Worm (Caenorhabditis elegans) whole organism, young adult: ENCODE measurements around the gene coq-5.

ENCODE experiments used
- Y79H2A.3 ChIP-seq: fragments of 200-800 bp; sonication (Bioruptor generic); conservative IDR thresholded peaks from 2 replicates; pipeline ENCODE4 v1.3.6; 2022; ENCODE audit warnings: missing genetic modification reagents, missing genetic modification characterization, missing compliant biosample characterization
- bed-1 ChIP-seq: fragments of 200-800 bp; sonication (Bioruptor generic); IDR thresholded peaks from 2 replicates; pipeline ENCODE4 v1.3.6; 2022; ENCODE audit warnings: missing genetic modification reagents, missing genetic modification characterization, missing compliant biosample characterization
- madf-6 ChIP-seq: fragments of 200-800 bp; sonication (Bioruptor generic); IDR thresholded peaks from 2 replicates; pipeline ENCODE4 v1.3.6; 2022; ENCODE audit warnings: missing genetic modification reagents, missing genetic modification characterization, missing compliant biosample characterization

ce11 chrIII:7900733-7901132 lies 42.5 kb upstream of the coq-5 start, which contains the start of gene best-24:
- TF ChIP-seq Y79H2A.3 (no peak), bed-1 (GFP tag; lab: Robert Waterston, UW) (no peak), madf-6 (GFP tag; lab: Robert Waterston, UW) (no peak)
